Worm (Caenorhabditis elegans): Measurements from ENCODE around the gene lido-11.

ce11 chrII:3002211-3002610 lies 1.6 kb upstream of the lido-11 start, which contains the start of gene lido-10:
- TF ChIP-seq W03F9.2 (tag; optimal IDR thresholded peaks at IDR 0.05) (no peak), him-1 (tag; optimal IDR thresholded peaks at IDR 0.05) (no peak), dao-5 (tag; optimal IDR thresholded peaks at IDR 0.05) (no peak)

All from whole organism, L4/young adult.